Worm (Caenorhabditis elegans): ENCODE results near the gene Y38A10A.2.
A peak's percentile ranks its signal among the peaks of the same experiment; 100 is the strongest.
"Not testable (repeated sequence)": the region's sequence is repeated elsewhere in the genome, so short reads cannot be mapped to it uniquely, and the experiment has no call there.

Y38A10A.2 gene

ce11 chrV:6055289-6055688 is 7.9 kb downstream of the Y38A10A.2 start, which contains the start of gene srd-20:
Gene srd-20 (plus strand): TSS chrV:6055589.
- TF ChIP-seq him-1 (tag; optimal IDR thresholded peaks at IDR 0.05) (no peak), dao-5 (tag; optimal IDR thresholded peaks at IDR 0.05) (no peak), W03F9.2 (tag; optimal IDR thresholded peaks at IDR 0.05) (no peak)

- TF ChIP-seq dao-5 (tag; optimal IDR thresholded peaks at IDR 0.05) (no peak), W03F9.2 (tag; optimal IDR thresholded peaks at IDR 0.05) (peak; percentile 92), him-1 (tag; optimal IDR thresholded peaks at IDR 0.05) (peak; percentile 56)
Observed at ce11 chrV:6053188-6053687, 10.0 kb downstream of the Y38A10A.2 start, which contains the start of gene seip-1. Gene seip-1 (minus strand): TSS chrV:6053238.

DNA sequence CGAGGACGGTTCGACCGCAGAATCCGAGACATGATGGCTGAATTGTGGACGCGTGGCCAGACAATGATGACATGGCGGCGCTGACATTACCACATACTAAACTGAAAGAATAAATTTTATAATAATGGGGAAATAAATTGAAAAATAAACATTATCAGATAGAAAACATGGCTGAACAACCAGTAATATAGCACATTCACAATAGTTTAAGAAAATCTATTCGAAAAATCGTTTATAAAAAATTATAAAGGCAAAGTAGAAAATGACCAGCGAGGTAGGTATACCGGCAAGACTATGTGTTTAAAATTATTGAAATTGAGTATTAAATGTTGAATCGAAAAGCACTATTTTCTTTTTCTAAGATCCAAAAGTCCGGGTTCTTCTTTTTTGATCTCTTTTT is 12.1 kb downstream of the Y38A10A.2 start, which contains the start of gene jamp-1:
Gene jamp-1, minus strand, starts transcription at position 101 of the 400 bp plus-strand sequence.
- TF ChIP-seq W03F9.2 (tag; optimal IDR thresholded peaks at IDR 0.05) (no peak), dao-5 (tag; optimal IDR thresholded peaks at IDR 0.05) (no peak), him-1 (tag; optimal IDR thresholded peaks at IDR 0.05) (no peak)

ce11 chrV:6047818-6048217 is 15.4 kb downstream of the Y38A10A.2 start, which contains the start of gene pgap-3:
Gene pgap-3 (minus strand): TSS chrV:6047918.
- TF ChIP-seq him-1 (tag; optimal IDR thresholded peaks at IDR 0.05) (no peak), W03F9.2 (tag; optimal IDR thresholded peaks at IDR 0.05) (no peak), dao-5 (tag; optimal IDR thresholded peaks at IDR 0.05) (no peak)

DNA sequence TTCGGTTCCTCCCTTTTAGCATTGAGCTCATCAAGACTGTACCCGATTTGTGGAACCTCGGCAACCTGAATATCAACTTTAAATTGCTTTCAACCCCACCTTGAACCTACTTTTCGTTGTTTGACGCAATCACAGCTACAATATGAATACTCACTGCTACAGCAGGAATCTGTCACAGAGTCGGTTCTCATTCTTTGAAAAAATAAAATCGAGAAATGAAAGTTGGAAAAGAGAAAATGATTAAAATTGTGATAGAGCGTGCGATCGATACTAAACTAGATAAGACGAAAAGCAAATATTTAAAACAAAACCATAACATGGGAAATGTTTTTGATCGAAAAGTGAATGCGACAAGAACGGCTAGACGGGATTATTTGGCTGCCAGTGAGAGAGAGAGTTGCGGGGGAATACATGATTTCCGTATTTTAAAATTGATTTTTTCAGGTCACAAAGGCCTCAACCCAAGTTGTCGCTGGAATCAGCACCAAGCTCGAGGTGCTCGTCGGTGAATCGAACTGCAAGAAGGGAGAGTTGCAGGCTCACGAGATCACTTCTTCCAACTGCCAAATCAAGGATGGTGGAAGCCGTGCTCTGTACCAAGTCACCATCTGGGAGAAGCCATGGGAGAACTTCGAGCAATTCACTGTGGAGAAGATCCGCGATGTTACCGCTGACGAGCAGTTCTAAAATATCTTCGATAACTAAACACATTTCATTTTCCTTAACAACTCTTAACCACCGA is 18.2 kb downstream of the Y38A10A.2 start, which contains the start of gene R01B10.3:
Gene R01B10.3, minus strand, starts transcription at position 277 of the 742 bp plus-strand sequence.
- TF ChIP-seq W03F9.2 (tag; optimal IDR thresholded peaks at IDR 0.05) = no peak
- no peak for TF ChIP-seq him-1 (tag; optimal IDR thresholded peaks at IDR 0.05)
- TF ChIP-seq dao-5 (tag; optimal IDR thresholded peaks at IDR 0.05) = no peak

ce11 chrV:6044448-6044847 is 18.8 kb downstream of the Y38A10A.2 start:
- TF ChIP-seq him-1 (tag; optimal IDR thresholded peaks at IDR 0.05) (no peak), W03F9.2 (tag; optimal IDR thresholded peaks at IDR 0.05) (no peak), dao-5 (tag; optimal IDR thresholded peaks at IDR 0.05) (no peak)

- no peak for TF ChIP-seq W03F9.2 (tag; optimal IDR thresholded peaks at IDR 0.05)
- TF ChIP-seq dao-5 (tag; optimal IDR thresholded peaks at IDR 0.05) = no peak
- TF ChIP-seq him-1 (tag; optimal IDR thresholded peaks at IDR 0.05) = no peak
Observed at ce11 chrV:6043275-6044271, 19.7 kb downstream of the Y38A10A.2 start, which contains the start of gene cpi-2. Gene cpi-2 (plus strand): TSS chrV:6044062.

- no peak for TF ChIP-seq him-1 (tag; optimal IDR thresholded peaks at IDR 0.05)
- TF ChIP-seq dao-5 (tag; optimal IDR thresholded peaks at IDR 0.05) = no peak
- no peak for TF ChIP-seq W03F9.2 (tag; optimal IDR thresholded peaks at IDR 0.05)
Observed at ce11 chrV:6041375-6041774, 21.9 kb downstream of the Y38A10A.2 start, which contains the start of gene R01B10.2. Gene R01B10.2 (minus strand): TSS chrV:6041475.

DNA sequence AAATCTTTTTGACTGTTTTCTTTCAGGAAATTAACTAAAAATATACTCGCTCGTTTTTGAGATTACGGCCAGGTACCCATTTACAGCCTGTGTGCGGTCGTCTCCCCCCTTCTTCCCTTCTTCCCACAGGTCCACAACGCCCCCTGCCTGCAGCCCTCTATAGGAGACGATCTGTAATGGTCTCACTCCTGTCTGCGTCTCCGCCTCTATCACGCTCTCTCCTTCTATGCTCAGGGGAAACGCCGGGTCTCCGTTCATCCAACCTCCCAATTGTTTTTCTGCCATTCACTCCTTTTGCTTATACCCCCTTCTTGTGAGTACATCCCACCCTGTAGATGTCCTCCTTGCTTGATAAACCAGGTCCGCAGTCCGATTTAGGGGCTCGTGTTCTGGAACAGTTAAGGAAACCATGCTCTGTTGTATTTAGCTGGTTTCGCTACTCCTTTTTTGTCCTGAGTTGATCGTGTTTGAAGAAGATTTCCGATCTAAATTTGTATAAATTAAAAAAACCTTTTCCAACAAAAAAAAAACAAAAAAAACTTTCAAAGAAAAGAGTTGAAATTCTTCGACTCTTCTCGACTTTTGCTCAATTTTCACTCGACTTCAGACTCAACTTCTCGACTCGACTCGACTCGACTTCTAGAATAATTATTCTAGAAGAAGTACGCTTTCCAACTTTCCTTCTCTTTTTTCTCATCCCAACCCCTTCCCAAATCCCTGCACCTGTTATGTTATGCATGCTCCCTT is 24.7 kb downstream of the Y38A10A.2 start, which contains the start of gene F29G9.1:
Gene F29G9.1, plus strand, starts transcription at position 697 of the 747 bp plus-strand sequence.
- not testable (repeated sequence) for TF ChIP-seq him-1, dao-5, W03F9.2 (tag; optimal IDR thresholded peaks at IDR 0.05)

DNA sequence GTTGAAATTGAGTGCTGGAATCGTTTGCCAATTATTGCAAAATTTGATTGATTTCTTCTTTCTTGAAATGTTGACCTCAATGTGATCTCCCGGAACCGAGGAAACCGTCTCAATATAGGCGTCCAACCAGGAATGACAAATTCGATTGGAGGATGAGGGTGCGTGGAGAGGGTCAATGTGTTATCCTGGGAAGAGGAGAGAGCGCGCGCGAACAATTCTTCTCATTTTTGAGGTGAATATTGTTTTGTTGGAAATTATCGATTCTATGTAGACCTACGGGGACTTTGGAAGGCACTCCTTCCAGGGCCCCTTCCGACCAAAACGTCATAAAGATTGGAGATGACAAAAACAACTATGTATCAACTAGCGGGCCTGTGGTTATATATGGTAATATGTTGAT is 26.7 kb downstream of the Y38A10A.2 start:
- TF ChIP-seq W03F9.2 (tag; optimal IDR thresholded peaks at IDR 0.05) (no peak), dao-5 (tag; optimal IDR thresholded peaks at IDR 0.05) (no peak), him-1 (tag; optimal IDR thresholded peaks at IDR 0.05) (no peak)

- TF ChIP-seq him-1 (tag; optimal IDR thresholded peaks at IDR 0.05) (no peak), dao-5 (tag; optimal IDR thresholded peaks at IDR 0.05) (no peak), W03F9.2 (tag; optimal IDR thresholded peaks at IDR 0.05) (no peak)
Observed at ce11 chrV:6034714-6035113, 28.5 kb downstream of the Y38A10A.2 start, which contains the start of gene dhs-17. Gene dhs-17 (minus strand): TSS chrV:6034814.

DNA sequence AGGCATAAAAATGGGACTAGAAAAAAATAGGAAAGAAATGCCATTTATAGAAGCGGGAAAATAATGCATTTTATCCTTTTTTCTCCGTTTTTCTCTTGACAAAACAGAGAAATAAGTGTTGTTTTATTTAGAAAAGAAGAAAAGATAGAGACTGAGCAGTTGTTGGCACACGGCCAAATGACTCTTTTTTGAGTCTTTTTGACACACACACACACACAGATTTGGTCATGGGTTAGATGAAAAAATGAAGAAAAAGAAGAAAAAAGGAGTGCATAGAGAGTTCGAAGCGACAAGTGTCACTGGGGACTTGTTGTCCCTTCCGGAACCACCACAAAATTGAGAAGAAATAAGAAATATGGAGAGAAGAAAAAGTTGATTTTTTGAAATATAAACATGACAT is 29.7 kb downstream of the Y38A10A.2 start:
- no peak for TF ChIP-seq him-1 (tag; optimal IDR thresholded peaks at IDR 0.05)
- TF ChIP-seq dao-5 (tag; optimal IDR thresholded peaks at IDR 0.05) = no peak
- TF ChIP-seq W03F9.2 (tag; optimal IDR thresholded peaks at IDR 0.05) = no peak

Measured in whole organism, L4/young adult.